Worm (Caenorhabditis elegans) whole organism, L3 larva: Measurements from ENCODE around the gene Y116A8C.44.

Experiments used
- ZK546.5 ChIP-seq: sonication (generic microtip); optimal IDR thresholded peaks from 2 replicates; lab custom pipeline; 2017; ENCODE audit warnings: missing biosample characterization, missing genetic modification characterization
- aly-2 ChIP-seq: fragments of 150-350 bp; optimal IDR thresholded peaks from 2 replicates; lab custom pipeline; 2014; ENCODE audit warnings: missing biosample characterization, missing genetic modification characterization
- ceh-16 ChIP-seq: sonication (generic microtip); optimal IDR thresholded peaks from 2 replicates; lab custom pipeline; 2017; ENCODE audit warnings: missing biosample characterization, missing genetic modification characterization
- ceh-28 ChIP-seq: fragments of 150-350 bp; optimal IDR thresholded peaks from 2 replicates; lab custom pipeline; 2014; ENCODE audit warnings: missing biosample characterization, missing genetic modification reagents, missing genetic modification characterization
- ceh-82 ChIP-seq: fragments of 150-350 bp; optimal IDR thresholded peaks from 2 replicates; lab custom pipeline; 2014; ENCODE audit warnings: missing biosample characterization, missing genetic modification characterization
- ceh-9 ChIP-seq: sonication (generic microtip); optimal IDR thresholded peaks from 2 replicates; lab custom pipeline; 2018; ENCODE audit warnings: missing biosample characterization, missing genetic modification characterization
- daf-12 ChIP-seq: fragments of 150-350 bp; optimal IDR thresholded peaks from 2 replicates; lab custom pipeline; 2014; ENCODE audit warnings: missing biosample characterization, missing genetic modification reagents, missing genetic modification characterization
- elt-2 ChIP-seq: sonication (generic microtip); optimal IDR thresholded peaks from 2 replicates; lab custom pipeline; 2016; ENCODE audit warnings: missing genetic modification reagents, mild to moderate bottlenecking, missing genetic modification characterization, missing compliant biosample characterization
- elt-3 ChIP-seq, 3 experiments: fragments of 150-350 bp in 1 of 3; sonication (generic microtip) in 2 of 3; optimal IDR thresholded peaks; 2 replicates in 2 of 3; 4 replicates in 1 of 3; lab custom pipeline; 2014 to 2017; ENCODE audit warnings: missing biosample characterization in 3 of 3, missing genetic modification characterization in 3 of 3
- eor-1 ChIP-seq, 2 experiments: fragments of 150-350 bp; optimal IDR thresholded peaks; 2 replicates each; lab custom pipeline; 2014 to 2018; ENCODE audit warnings: missing biosample characterization in 2 of 2, missing genetic modification characterization in 2 of 2
- fkh-10 ChIP-seq: sonication (generic microtip); optimal IDR thresholded peaks from 2 replicates; lab custom pipeline; 2017; ENCODE audit warnings: missing biosample characterization, missing genetic modification reagents, missing genetic modification characterization
- fkh-2 ChIP-seq: fragments of 150-350 bp; optimal IDR thresholded peaks from 2 replicates; lab custom pipeline; 2014; ENCODE audit warnings: missing biosample characterization, missing genetic modification reagents, missing genetic modification characterization
- fos-1 ChIP-seq: fragments of 150-350 bp; optimal IDR thresholded peaks from 2 replicates; lab custom pipeline; 2014; ENCODE audit warnings: missing biosample characterization, missing genetic modification characterization
- hmg-11 ChIP-seq: sonication (generic microtip); optimal IDR thresholded peaks from 2 replicates; lab custom pipeline; 2016; ENCODE audit warnings: missing genetic modification characterization, missing compliant biosample characterization
- lin-15B ChIP-seq: fragments of 150-350 bp; optimal IDR thresholded peaks from 2 replicates; lab custom pipeline; 2014; ENCODE audit warnings: missing biosample characterization, missing genetic modification characterization
- lsy-12 ChIP-seq: sonication (generic microtip); optimal IDR thresholded peaks from 2 replicates; lab custom pipeline; 2016; ENCODE audit warnings: mild to moderate bottlenecking, missing genetic modification characterization, missing compliant biosample characterization
- mdl-1 ChIP-seq: fragments of 150-350 bp; optimal IDR thresholded peaks from 2 replicates; lab custom pipeline; 2014; ENCODE audit warnings: missing biosample characterization, missing genetic modification characterization
- nhr-11 ChIP-seq: fragments of 150-350 bp; optimal IDR thresholded peaks from 2 replicates; lab custom pipeline; 2014; ENCODE audit warnings: missing biosample characterization, missing genetic modification characterization
- nhr-12 ChIP-seq: fragments of 150-350 bp; optimal IDR thresholded peaks from 2 replicates; lab custom pipeline; 2014; ENCODE audit warnings: missing biosample characterization, missing genetic modification characterization
- nhr-237 ChIP-seq: fragments of 150-350 bp; optimal IDR thresholded peaks from 2 replicates; lab custom pipeline; 2014; ENCODE audit warnings: missing biosample characterization, missing genetic modification characterization
- nhr-43 ChIP-seq: sonication (generic microtip); optimal IDR thresholded peaks from 2 replicates; lab custom pipeline; 2016; ENCODE audit warnings: mild to moderate bottlenecking, missing genetic modification characterization, missing compliant biosample characterization; ENCODE audit not compliant: poor library complexity, severe bottlenecking
- nhr-76 ChIP-seq: fragments of 150-350 bp; sonication (generic microtip); optimal IDR thresholded peaks from 5 replicates; lab custom pipeline; 2014; ENCODE audit warnings: missing biosample characterization, missing genetic modification characterization
- nhr-77 ChIP-seq: fragments of 150-350 bp; optimal IDR thresholded peaks from 2 replicates; lab custom pipeline; 2014; ENCODE audit warnings: missing biosample characterization, missing genetic modification characterization
- pha-4 ChIP-seq: fragments of 150-350 bp; optimal IDR thresholded peaks from 2 replicates; lab custom pipeline; 2014; ENCODE audit warnings: missing biosample characterization, missing genetic modification reagents, missing genetic modification characterization
- sea-2 ChIP-seq: fragments of 150-350 bp; sonication (generic microtip); optimal IDR thresholded peaks from 4 replicates; lab custom pipeline; 2014; ENCODE audit warnings: missing biosample characterization, missing genetic modification reagents, missing genetic modification characterization
- skn-1 ChIP-seq: fragments of 150-350 bp; optimal IDR thresholded peaks from 2 replicates; lab custom pipeline; 2014; ENCODE audit warnings: missing biosample characterization, missing genetic modification characterization
- unc-62 ChIP-seq: fragments of 150-350 bp; sonication (generic microtip); optimal IDR thresholded peaks from 4 replicates; lab custom pipeline; 2014; ENCODE audit warnings: missing biosample characterization, missing genetic modification reagents, missing genetic modification characterization
- zag-1 ChIP-seq: fragments of 150-350 bp; optimal IDR thresholded peaks from 2 replicates; lab custom pipeline; 2014; ENCODE audit warnings: missing biosample characterization, missing genetic modification characterization
- ztf-4 ChIP-seq: fragments of 150-350 bp; optimal IDR thresholded peaks from 2 replicates; lab custom pipeline; 2014; ENCODE audit warnings: missing biosample characterization, missing genetic modification characterization

Y116A8C.44 gene

DNA sequence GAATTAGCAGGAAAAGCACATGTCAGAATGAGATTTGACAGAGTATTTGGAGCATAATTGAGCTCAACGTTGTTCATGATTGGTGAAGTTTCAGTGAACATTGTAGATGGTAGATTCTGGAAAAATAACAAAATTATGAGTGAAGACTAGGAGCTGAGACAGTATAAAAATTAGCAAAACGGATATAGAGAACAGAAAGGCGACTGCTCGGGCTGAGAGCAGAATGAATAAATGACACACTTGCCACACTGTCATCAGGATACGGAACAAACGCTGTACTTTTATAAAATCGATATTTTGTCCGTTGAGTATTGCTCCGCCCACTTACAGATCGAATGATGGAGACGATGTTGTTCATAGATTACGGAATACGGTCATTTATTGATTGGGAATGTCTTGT is 32.9 kb downstream of the Y116A8C.44 start, which contains the start of gene dct-13:
dct-13 (minus strand) TSS at position 101 of the 400 bp plus-strand sequence.
- TF ChIP-seq lsy-12 (tag; lab: Kevin White, UChicago) (no peak), elt-3 (tag; optimal IDR thresholded peaks at IDR 0.05; lab: Kevin White, UChicago) (no peak), nhr-12 (tag; lab: Kevin White, UChicago) (no peak), ZK546.5 (tag; lab: Kevin White, UChicago) (no peak), pha-4 (no peak), ceh-28 (tag; lab: Kevin White, UChicago) (no peak), hmg-11 (no peak), ceh-16 (tag; lab: Kevin White, UChicago) (no peak), mdl-1 (tag; lab: Kevin White, UChicago) (no peak), elt-2 (tag; lab: Kevin White, UChicago) (no peak), nhr-43 (tag; lab: Kevin White, UChicago) (no peak), fkh-10 (GFP tag; lab: Kevin White, UChicago) (no peak), lin-15B (tag; lab: Kevin White, UChicago) (no peak)
- TF ChIP-seq, all 47 proteins: peak for 0

DNA sequence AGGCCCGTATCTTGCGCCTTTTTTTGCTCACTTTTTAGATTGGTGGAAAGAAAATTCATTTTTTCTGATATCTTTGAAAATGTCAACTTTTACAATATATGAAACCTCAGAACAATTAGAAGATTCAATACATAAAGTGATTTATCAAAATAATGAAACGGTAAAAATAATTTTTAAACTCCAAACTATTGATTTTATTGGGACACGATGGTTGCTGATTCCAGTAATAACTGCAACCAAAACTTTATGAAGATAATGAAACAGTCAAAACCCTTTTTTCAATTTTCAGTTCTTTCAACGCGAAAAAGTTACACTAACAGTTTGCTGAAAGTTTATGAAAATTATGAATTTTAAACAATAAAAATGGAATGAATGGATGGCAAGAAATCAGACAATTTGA is 36.9 kb downstream of the Y116A8C.44 start:
- no peak for TF ChIP-seq nhr-12 (tag; lab: Kevin White, UChicago)
- no peak for TF ChIP-seq sea-2 (GFP tag; lab: Kevin White, UChicago)
- TF ChIP-seq unc-62: no peak
- TF ChIP-seq ceh-82 (tag; lab: Kevin White, UChicago): no peak
- no peak for TF ChIP-seq nhr-76 (tag; lab: Kevin White, UChicago)
- no peak for TF ChIP-seq nhr-77 (tag; lab: Kevin White, UChicago)
- TF ChIP-seq nhr-237 (tag; lab: Kevin White, UChicago): no peak
- TF ChIP-seq zag-1 (tag; lab: Kevin White, UChicago): no peak
- TF ChIP-seq fkh-2 (tag; lab: Kevin White, UChicago): no peak
- TF ChIP-seq aly-2 (tag; lab: Kevin White, UChicago): no peak
- TF ChIP-seq ceh-16 (tag; lab: Kevin White, UChicago): no peak
- TF ChIP-seq skn-1 (tag; lab: Kevin White, UChicago): no peak
- no peak for TF ChIP-seq fkh-10 (GFP tag; lab: Kevin White, UChicago)
- TF ChIP-seq fos-1 (tag; lab: Kevin White, UChicago): no peak

DNA sequence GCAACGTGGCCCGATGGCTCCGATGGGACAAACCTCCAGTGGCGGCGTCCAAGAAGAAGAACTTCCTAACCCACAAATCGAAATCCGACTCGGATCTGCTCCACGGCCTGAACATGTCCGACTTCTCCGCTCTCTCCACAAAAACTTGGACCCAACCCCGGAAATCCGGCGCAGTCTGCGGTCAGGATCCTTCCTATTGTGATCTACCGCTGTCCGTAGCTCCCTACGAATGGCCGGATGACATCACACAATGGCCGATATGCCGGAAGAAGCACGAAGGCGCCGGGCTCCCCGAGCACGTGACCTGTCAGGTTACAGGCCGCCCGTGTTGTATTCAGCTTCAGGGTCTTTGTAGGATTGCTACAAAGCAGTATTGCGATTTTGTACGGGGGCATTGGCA is 47.7 kb downstream of the Y116A8C.44 start:
- no peak for TF ChIP-seq hmg-11
- TF ChIP-seq ztf-4: no peak
- TF ChIP-seq daf-12 (tag; lab: Kevin White, UChicago): no peak
- no peak for TF ChIP-seq eor-1 (tag; optimal IDR thresholded peaks at IDR 0.05; lab: Kevin White, UChicago)
- no peak for TF ChIP-seq ceh-9 (tag; lab: Kevin White, UChicago)
- no peak for TF ChIP-seq nhr-11 (tag; lab: Kevin White, UChicago)
